Fruit fly (Drosophila melanogaster) whole organism, embryonic: ENCODE measurements around the gene CG43448.

Experiments
- Antp ChIP-seq: fragments of 200-800 bp; sonication (Bioruptor generic); optimal IDR thresholded peaks from 3 replicates; lab custom pipeline; 2016; ENCODE audit warnings: missing biosample characterization, missing genetic modification characterization
- C15 ChIP-seq: fragments of 200-800 bp; sonication (Bioruptor generic); IDR thresholded peaks from 3 replicates; pipeline ENCODE4 v1.3.6; 2022; ENCODE audit warnings: missing biosample characterization, missing genetic modification characterization
- CG1024 ChIP-seq: fragments of 200-800 bp; sonication (Bioruptor generic); IDR thresholded peaks from 2 replicates; pipeline ENCODE4 v1.3.6; 2022; ENCODE audit warnings: missing biosample characterization, missing genetic modification characterization
- CG10565 ChIP-seq: fragments of 200-800 bp; sonication (Bioruptor generic); optimal IDR thresholded peaks from 3 replicates; lab custom pipeline; 2016; ENCODE audit warnings: missing biosample characterization, mild to moderate bottlenecking, missing genetic modification characterization
- CG11093 ChIP-seq: fragments of 200-800 bp; sonication (Bioruptor generic); IDR thresholded peaks from 3 replicates; pipeline ENCODE4 v1.3.6; 2022; ENCODE audit warnings: missing biosample characterization, missing genetic modification characterization
- CG12219 ChIP-seq: fragments of 200-800 bp; sonication (Bioruptor generic); optimal IDR thresholded peaks from 3 replicates; lab custom pipeline; 2018; ENCODE audit warnings: missing biosample characterization, mild to moderate bottlenecking, missing genetic modification characterization
- CG15011 ChIP-seq: fragments of 200-800 bp; sonication (Bioruptor generic); optimal IDR thresholded peaks from 3 replicates; lab custom pipeline; 2018; ENCODE audit warnings: missing biosample characterization, mild to moderate bottlenecking, missing genetic modification characterization
- CG1529 ChIP-seq: fragments of 200-800 bp; sonication (Bioruptor generic); optimal IDR thresholded peaks from 3 replicates; lab custom pipeline; 2018; ENCODE audit warnings: missing biosample characterization, missing genetic modification characterization
- CG1647 ChIP-seq: fragments of 200-800 bp; sonication (Bioruptor generic); optimal IDR thresholded peaks from 3 replicates; lab custom pipeline; 2016; ENCODE audit warnings: missing biosample characterization, missing genetic modification characterization
- CG16779 ChIP-seq: fragments of 200-800 bp; sonication (Bioruptor generic); IDR thresholded peaks from 2 replicates; pipeline ENCODE4 v1.3.6; 2022; ENCODE audit warnings: missing biosample characterization, missing genetic modification characterization
- CG16863 ChIP-seq: fragments of 200-800 bp; sonication (Bioruptor generic); optimal IDR thresholded peaks from 3 replicates; lab custom pipeline; 2016; ENCODE audit warnings: missing biosample characterization, missing genetic modification characterization
- CG17829 ChIP-seq: fragments of 200-800 bp; optimal IDR thresholded peaks from 2 replicates; lab custom pipeline; 2019; ENCODE audit warnings: missing biosample characterization, mild to moderate bottlenecking, missing genetic modification characterization, moderate library complexity
- CG2875 ChIP-seq: fragments of 200-800 bp; sonication (Bioruptor generic); optimal IDR thresholded peaks from 2 replicates; lab custom pipeline; 2017; ENCODE audit warnings: missing biosample characterization, mild to moderate bottlenecking, missing genetic modification characterization, missing genetic modification reagents
- CG3163 ChIP-seq: fragments of 200-800 bp; sonication (Bioruptor generic); optimal IDR thresholded peaks from 3 replicates; lab custom pipeline; 2016; ENCODE audit warnings: missing biosample characterization, missing genetic modification characterization
- CG33213 ChIP-seq: fragments of 200-800 bp; sonication (Bioruptor generic); optimal IDR thresholded peaks from 3 replicates; lab custom pipeline; 2016; ENCODE audit warnings: missing biosample characterization, missing genetic modification characterization
- CG34224 ChIP-seq: fragments of 200-800 bp; sonication (Bioruptor generic); IDR thresholded peaks from 3 replicates; pipeline ENCODE4 v1.3.6; 2022; ENCODE audit warnings: missing biosample characterization, missing genetic modification characterization; ENCODE audit not compliant: partially characterized antibody
- CG5953 ChIP-seq: fragments of 200-800 bp; sonication (Bioruptor generic); IDR thresholded peaks from 2 replicates; pipeline ENCODE4 v1.3.6; 2022; ENCODE audit warnings: missing biosample characterization, missing genetic modification characterization
- CG6689 ChIP-seq: fragments of 200-800 bp; sonication (Bioruptor generic); IDR thresholded peaks from 2 replicates; pipeline ENCODE4 v1.3.6; 2022; ENCODE audit warnings: missing biosample characterization, missing genetic modification characterization
- CG7786 ChIP-seq: fragments of 200-800 bp; sonication (Bioruptor generic); optimal IDR thresholded peaks from 2 replicates; lab custom pipeline; 2016; ENCODE audit warnings: missing biosample characterization, missing genetic modification characterization
- CG7928 ChIP-seq: fragments of 200-800 bp; sonication (Bioruptor generic); optimal IDR thresholded peaks from 2 replicates; lab custom pipeline; 2017; ENCODE audit warnings: missing biosample characterization, mild to moderate bottlenecking, missing genetic modification characterization
- CG7987 ChIP-seq: fragments of 200-800 bp; sonication (Bioruptor generic); optimal IDR thresholded peaks from 2 replicates; lab custom pipeline; 2018; ENCODE audit warnings: missing biosample characterization, mild to moderate bottlenecking, missing genetic modification characterization, moderate library complexity
- CrebB ChIP-seq: fragments of 200-800 bp; sonication (Bioruptor generic); optimal IDR thresholded peaks from 3 replicates; lab custom pipeline; 2018; ENCODE audit warnings: missing biosample characterization, mild to moderate bottlenecking, missing genetic modification characterization
- E2f1 ChIP-seq: fragments of 200-800 bp; sonication (Bioruptor generic); IDR thresholded peaks from 2 replicates; pipeline ENCODE4 v1.3.6; 2022; ENCODE audit warnings: missing biosample characterization, missing genetic modification characterization
- H15 ChIP-seq: fragments of 200-800 bp; sonication (Bioruptor generic); IDR thresholded peaks from 3 replicates; pipeline ENCODE4 v1.3.6; 2022; ENCODE audit warnings: missing biosample characterization, missing genetic modification characterization
- H2.0 ChIP-seq: fragments of 200-800 bp; sonication (Bioruptor generic); IDR thresholded peaks from 2 replicates; pipeline ENCODE4 v1.3.6; 2022; ENCODE audit warnings: missing biosample characterization, missing genetic modification characterization
- HHEX ChIP-seq: fragments of 200-800 bp; sonication (Bioruptor generic); optimal IDR thresholded peaks from 3 replicates; lab custom pipeline; 2017; ENCODE audit warnings: missing biosample characterization, mild to moderate bottlenecking, missing genetic modification characterization, missing genetic modification reagents
- Myb ChIP-seq: fragments of 200-800 bp; sonication (Bioruptor generic); optimal IDR thresholded peaks from 2 replicates; lab custom pipeline; 2016; ENCODE audit warnings: missing biosample characterization, missing genetic modification characterization
- NC2α ChIP-seq: fragments of 200-800 bp; sonication (Bioruptor generic); optimal IDR thresholded peaks from 2 replicates; lab custom pipeline; 2016; ENCODE audit warnings: missing biosample characterization, missing genetic modification characterization
- Oaz ChIP-seq: fragments of 200-800 bp; sonication (Bioruptor generic); IDR thresholded peaks from 2 replicates; pipeline ENCODE4 v1.3.6; 2022; ENCODE audit warnings: missing biosample characterization, missing genetic modification characterization
- Optix ChIP-seq: fragments of 200-800 bp; sonication (Bioruptor generic); IDR thresholded peaks from 3 replicates; pipeline ENCODE4 v1.3.6; 2022; ENCODE audit warnings: missing biosample characterization, missing genetic modification characterization
- Rfx ChIP-seq: fragments of 200-800 bp; sonication (Bioruptor generic); IDR thresholded peaks from 2 replicates; pipeline ENCODE4 v1.3.6; 2022; ENCODE audit warnings: missing biosample characterization, missing genetic modification characterization
- Scr ChIP-seq: fragments of 200-800 bp; sonication (Bioruptor generic); IDR thresholded peaks from 2 replicates; pipeline ENCODE4 v1.3.6; 2022; ENCODE audit warnings: missing biosample characterization, missing genetic modification characterization; ENCODE audit not compliant: partially characterized antibody
- Sox102F ChIP-seq: fragments of 200-800 bp; sonication (Bioruptor generic); optimal IDR thresholded peaks from 2 replicates; lab custom pipeline; 2018; ENCODE audit warnings: missing biosample characterization, mild to moderate bottlenecking, missing genetic modification characterization, moderate library complexity
- Stat92E ChIP-seq, 3 experiments: fragments of >200 bp in 2 of 3; fragments of 200-800 bp in 1 of 3; sonication (Bioruptor generic) in 1 of 3; optimal IDR thresholded peaks; 2 replicates each; lab custom pipeline; 2017 to 2019; ENCODE audit warnings: missing biosample characterization in 3 of 3, missing genetic modification characterization in 3 of 3, mild to moderate bottlenecking in 1 of 3, moderate library complexity in 1 of 3
- TFAM ChIP-seq: fragments of 200-800 bp; sonication (Bioruptor generic); optimal IDR thresholded peaks from 2 replicates; lab custom pipeline; 2017; ENCODE audit warnings: missing biosample characterization, missing genetic modification characterization, inconsistent platforms
- bowl ChIP-seq: fragments of 200-800 bp; sonication (Bioruptor generic); IDR thresholded peaks from 2 replicates; pipeline ENCODE4 v1.3.6; 2022; ENCODE audit warnings: missing biosample characterization, missing genetic modification characterization
- chn ChIP-seq: fragments of 200-800 bp; sonication (Bioruptor generic); optimal IDR thresholded peaks from 2 replicates; lab custom pipeline; 2016; ENCODE audit warnings: missing biosample characterization, missing genetic modification characterization
- ftz-f1 ChIP-seq: fragments of 200-800 bp; sonication (Bioruptor generic); optimal IDR thresholded peaks from 2 replicates; lab custom pipeline; 2016; ENCODE audit warnings: missing biosample characterization, missing genetic modification characterization
- fu2 ChIP-seq: fragments of 200-800 bp; sonication (Bioruptor generic); optimal IDR thresholded peaks from 2 replicates; lab custom pipeline; 2016; ENCODE audit warnings: missing biosample characterization, missing genetic modification characterization
- jumu ChIP-seq: fragments of 200-800 bp; sonication (Bioruptor generic); optimal IDR thresholded peaks from 3 replicates; lab custom pipeline; 2016; ENCODE audit warnings: missing biosample characterization, missing genetic modification characterization
- lilli ChIP-seq: fragments of 200-800 bp; sonication (Bioruptor generic); optimal IDR thresholded peaks from 3 replicates; lab custom pipeline; 2016; ENCODE audit warnings: missing biosample characterization, missing genetic modification characterization
- pb ChIP-seq: fragments of 200-800 bp; sonication (Bioruptor generic); optimal IDR thresholded peaks from 3 replicates; lab custom pipeline; 2016; ENCODE audit warnings: missing biosample characterization, missing genetic modification characterization
- peb ChIP-seq: fragments of 200-800 bp; sonication (Bioruptor generic); IDR thresholded peaks from 2 replicates; pipeline ENCODE4 v1.3.6; 2022; ENCODE audit warnings: missing biosample characterization, missing genetic modification characterization
- so ChIP-seq: fragments of 200-800 bp; sonication (Bioruptor generic); IDR thresholded peaks from 3 replicates; pipeline ENCODE4 v1.3.6; 2022; ENCODE audit warnings: missing biosample characterization, missing genetic modification characterization
- sr ChIP-seq: fragments of 200-800 bp; sonication (Bioruptor generic); IDR thresholded peaks from 3 replicates; pipeline ENCODE4 v1.3.6; 2022; ENCODE audit warnings: missing biosample characterization, missing genetic modification characterization
- tll ChIP-seq, 2 experiments: fragments of 200-800 bp in 1 of 2; fragments of >200 bp in 1 of 2; sonication (Bioruptor generic) in 1 of 2; optimal IDR thresholded peaks; 2 replicates each; lab custom pipeline; 2017 to 2019; ENCODE audit warnings: missing biosample characterization in 2 of 2, missing genetic modification characterization in 2 of 2, mild to moderate bottlenecking in 1 of 2, moderate library complexity in 1 of 2
- tna ChIP-seq: fragments of 200-800 bp; sonication (Bioruptor generic); IDR thresholded peaks from 2 replicates; pipeline ENCODE4 v1.3.6; 2022; ENCODE audit warnings: missing biosample characterization, missing genetic modification characterization; ENCODE audit not compliant: partially characterized antibody
- unpg ChIP-seq: fragments of 200-800 bp; sonication (Bioruptor generic); optimal IDR thresholded peaks from 3 replicates; lab custom pipeline; 2018; ENCODE audit warnings: missing biosample characterization, mild to moderate bottlenecking, missing genetic modification characterization, moderate library complexity
- vnd ChIP-seq: fragments of 200-800 bp; sonication (Bioruptor generic); IDR thresholded peaks from 3 replicates; pipeline ENCODE4 v1.3.6; 2022; ENCODE audit warnings: missing biosample characterization, missing genetic modification characterization; ENCODE audit not compliant: partially characterized antibody
- yki ChIP-seq: fragments of >200 bp; optimal IDR thresholded peaks from 3 replicates; lab custom pipeline; 2018

The CG43448 gene

dm6 chr3R:30276482-30277282 is 39.1 kb upstream of the CG43448 start (continued):
- TF ChIP-seq CG2875 = peak; percentile 44
- TF ChIP-seq CG7786 (GFP tag; lab: Kevin White, UChicago) = peak; percentile 13
- peak; percentile 30 for TF ChIP-seq chn (GFP tag; lab: Kevin White, UChicago)
- TF ChIP-seq CG34224 (GFP tag; lab: Robert Waterston, UW) = no peak
- TF ChIP-seq yki (lab: Kevin White, UChicago) = no peak
- TF ChIP-seq lilli (GFP tag; lab: Kevin White, UChicago) = peak; percentile 54
- TF ChIP-seq H2.0 = peak; percentile 43; the same call in 1 of the 2 replicates
- no peak for TF ChIP-seq bowl (GFP tag; lab: Robert Waterston, UW)
- no peak; the same call in 2 of the 3 replicates for TF ChIP-seq CG11093 (GFP tag; lab: Robert Waterston, UW)
- TF ChIP-seq CG1529 (GFP tag; lab: Kevin White, UChicago) = peak; percentile 39
- no peak for TF ChIP-seq TFAM (GFP tag; lab: Kevin White, UChicago)
- no peak for TF ChIP-seq tna
- TF ChIP-seq Optix = peak; percentile 58; the same call in 1 of the 3 replicates
- no peak for TF ChIP-seq CG7928 (GFP tag; lab: Kevin White, UChicago)
- no peak for TF ChIP-seq ftz-f1 (GFP tag; lab: Kevin White, UChicago)
- peak; percentile 65 for TF ChIP-seq Rfx (GFP tag; lab: Robert Waterston, UW)
- peak; percentile 59 for TF ChIP-seq unpg (GFP tag; lab: Kevin White, UChicago)
- no peak for TF ChIP-seq CG1024
- TF ChIP-seq CG7987 = peak; percentile 55
- TF ChIP-seq CG33213 = peak; percentile 46
- no peak for TF ChIP-seq vnd (GFP tag; lab: Robert Waterston, UW)
- TF ChIP-seq CG12219 (GFP tag; lab: Kevin White, UChicago) = peak; percentile 36
- TF ChIP-seq CG5953 (GFP tag; lab: Robert Waterston, UW) = peak; percentile 31; the same call in 1 of the 2 replicates
- peak; percentile 8 for TF ChIP-seq pb
- no peak for TF ChIP-seq tll (GFP tag; optimal IDR thresholded peaks at IDR 0.05; lab: Kevin White, UChicago)
- peak; percentile 16 for TF ChIP-seq Myb (GFP tag; lab: Kevin White, UChicago)
- TF ChIP-seq HHEX = peak; percentile 1
- TF ChIP-seq H15 (GFP tag; lab: Robert Waterston, UW) = 0 out of 3 replicates have a peak, but pooled peaks have one; percentile 7
- TF ChIP-seq CG17829 (tag; lab: Kevin White, UChicago) = peak; percentile 51
- TF ChIP-seq CrebB (tag; lab: Kevin White, UChicago) = peak; percentile 11
- peak; percentile 36 for TF ChIP-seq Sox102F (GFP tag; lab: Kevin White, UChicago)
- no peak for TF ChIP-seq Stat92E (GFP tag; optimal IDR thresholded peaks at IDR 0.05; lab: Kevin White, UChicago)
- TF ChIP-seq so (GFP tag; lab: Robert Waterston, UW) = peak; percentile 29; the same call in 1 of the 3 replicates
- TF ChIP-seq jumu (GFP tag; lab: Kevin White, UChicago) = no peak
- no peak for TF ChIP-seq Scr (GFP tag; lab: Robert Waterston, UW)
- TF ChIP-seq C15 (GFP tag; lab: Robert Waterston, UW) = no peak
- TF ChIP-seq CG10565 = no peak
- no peak for TF ChIP-seq fu2
- TF ChIP-seq CG15011 (GFP tag; lab: Kevin White, UChicago) = no peak
- peak; percentile 28; the same call in 1 of the 2 replicates for TF ChIP-seq CG6689
- no peak for TF ChIP-seq peb (GFP tag; lab: Robert Waterston, UW)
- TF ChIP-seq CG1647 = peak; percentile 36
- TF ChIP-seq CG3163 (GFP tag; lab: Kevin White, UChicago) = no peak
- TF ChIP-seq Oaz (GFP tag; lab: Robert Waterston, UW) = no peak
- TF ChIP-seq Antp = peak; percentile 54
- TF ChIP-seq CG16863 (GFP tag; lab: Kevin White, UChicago) = peak; percentile 55
- TF ChIP-seq NC2α (GFP tag; lab: Kevin White, UChicago) = no peak
- TF ChIP-seq E2f1 (GFP tag; lab: Robert Waterston, UW) = peak; percentile 28; the same call in 1 of the 2 replicates
- no peak for TF ChIP-seq sr
- no peak for TF ChIP-seq CG16779 (GFP tag; lab: Robert Waterston, UW)
